Worm (Caenorhabditis elegans): Measurements from ENCODE around the gene abf-5.

abf-5 gene

DNA sequence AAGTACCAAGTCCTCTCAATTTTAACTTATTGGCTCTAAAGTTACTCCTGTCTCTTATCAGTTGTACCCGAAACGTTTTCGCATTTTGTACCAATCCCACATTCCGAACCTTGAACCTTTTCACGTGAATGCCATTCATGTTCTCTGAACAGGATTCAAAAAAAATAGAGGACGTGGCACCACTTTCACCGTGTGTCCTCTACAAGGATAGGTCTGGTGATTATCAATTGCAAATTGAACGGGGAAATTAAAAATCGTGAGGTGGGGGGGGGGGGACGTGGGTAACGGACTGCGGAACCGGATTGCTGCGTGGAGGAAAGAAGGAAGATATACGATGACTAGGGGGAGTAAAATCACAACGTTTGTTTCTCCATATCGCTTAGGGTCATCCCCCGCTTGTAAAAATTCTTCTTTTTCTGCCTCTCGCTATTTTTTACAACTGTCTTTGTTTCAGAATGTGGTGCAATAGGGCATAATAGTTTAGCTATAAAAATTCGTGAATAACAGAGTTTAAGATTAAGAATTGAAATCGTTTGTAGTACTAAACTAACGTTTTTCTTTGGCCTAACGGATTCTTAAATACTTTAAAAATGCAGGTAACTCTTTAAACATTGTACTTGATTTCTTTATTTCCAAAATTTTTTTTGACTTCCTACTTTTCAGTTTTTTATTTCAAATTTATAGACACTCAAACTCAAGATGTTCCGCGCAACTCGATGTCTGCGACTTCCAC is 10.8 kb upstream of the abf-5 start, which contains the start of gene alh-13:
Gene alh-13 (plus strand): TSS at position 683 of the 733 bp plus-strand sequence.
- TF ChIP-seq nhr-20 (tag; optimal IDR thresholded peaks at IDR 0.05) (peak; percentile 17), jun-1 (tag; optimal IDR thresholded peaks at IDR 0.05) (no peak), mdl-1 (tag; optimal IDR thresholded peaks at IDR 0.05) (peak in 1 of 2 experiments; percentile 28), nhr-19 (GFP tag; conservative IDR thresholded peaks at IDR 0.05) (peak; percentile 31), blmp-1 (tag; optimal IDR thresholded peaks at IDR 0.05) (peak; percentile 72), Y116A8C.19 (tag; optimal IDR thresholded peaks at IDR 0.05; ENCODE audit: borderline replicate concordance) (no peak), elt-2 (tag; optimal IDR thresholded peaks at IDR 0.05) (peak; percentile 28), swsn-7 (tag; optimal IDR thresholded peaks at IDR 0.05) (no peak), C04F5.9 (tag; optimal IDR thresholded peaks at IDR 0.05) (no peak), ces-1 (GFP tag; optimal IDR thresholded peaks at IDR 0.05) (no peak), elt-3 (tag; optimal IDR thresholded peaks at IDR 0.05) (peak in 1 of 6 experiments; percentile 58), nhr-85 (tag) (peak; percentile 45), skn-1 (tag; optimal IDR thresholded peaks at IDR 0.05) (no peak), efl-1 (optimal IDR thresholded peaks at IDR 0.05) (no peak), efl-1 (GFP tag; optimal IDR thresholded peaks at IDR 0.05 in 1 of 2) (peak in 1 of 2 experiments; percentile 10), pqm-1 (tag; optimal IDR thresholded peaks at IDR 0.05) (no peak), C34B4.2 (tag; optimal IDR thresholded peaks at IDR 0.05) (no peak), egl-13 (tag; optimal IDR thresholded peaks at IDR 0.05) (no peak)

DNA sequence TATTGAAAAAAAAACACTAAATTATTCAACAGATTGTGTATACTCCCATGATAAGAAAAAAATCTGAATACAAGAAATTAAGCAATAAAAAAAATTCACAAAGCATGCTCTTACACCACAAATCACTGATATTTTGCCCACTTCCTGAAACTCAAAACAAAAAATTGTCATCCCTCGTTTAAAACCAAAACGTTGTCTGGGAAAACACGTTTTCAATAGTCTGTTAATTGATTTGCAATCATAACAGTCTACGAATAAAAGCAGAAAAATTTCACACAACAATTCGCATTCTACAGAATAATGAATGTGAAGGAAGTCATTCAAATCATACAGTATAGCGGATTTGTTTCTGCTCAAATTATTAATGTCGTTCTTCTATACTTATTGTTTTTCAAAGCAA is 5.0 kb upstream of the abf-5 start, which contains the start of gene str-124:
Gene str-124 (plus strand): TSS at position 301 of the 400 bp plus-strand sequence.
- TF ChIP-seq fkh-8 (tag; optimal IDR thresholded peaks at IDR 0.05): no peak
- TF ChIP-seq nhr-84 (tag; optimal IDR thresholded peaks at IDR 0.05): no peak
- no peak for TF ChIP-seq hlh-4 (tag; optimal IDR thresholded peaks at IDR 0.05)
- TF ChIP-seq ztf-11 (tag; optimal IDR thresholded peaks at IDR 0.05): no peak
- no peak for TF ChIP-seq tlp-1 (tag; optimal IDR thresholded peaks at IDR 0.05)
- no peak for TF ChIP-seq dpl-1 (GFP tag; optimal IDR thresholded peaks at IDR 0.05)
- TF ChIP-seq nhr-71 (tag; optimal IDR thresholded peaks at IDR 0.05): no peak
- no peak for TF ChIP-seq Y116A8C.19 (tag; optimal IDR thresholded peaks at IDR 0.05; ENCODE audit: borderline replicate concordance)
- TF ChIP-seq fkh-10 (GFP tag; optimal IDR thresholded peaks at IDR 0.05): no peak
- TF ChIP-seq unc-62 (GFP tag; optimal IDR thresholded peaks at IDR 0.05): no peak
- TF ChIP-seq swsn-7 (tag; optimal IDR thresholded peaks at IDR 0.05): no peak
- no peak for TF ChIP-seq sup-37 (GFP tag; optimal IDR thresholded peaks at IDR 0.05)
- no peak for TF ChIP-seq dsc-1 (tag; optimal IDR thresholded peaks at IDR 0.05)
- TF ChIP-seq sox-4 (tag; optimal IDR thresholded peaks at IDR 0.05): no peak
- no peak for TF ChIP-seq zip-4 (GFP tag; optimal IDR thresholded peaks at IDR 0.05)
- no peak for TF ChIP-seq lin-39 (tag; optimal IDR thresholded peaks at IDR 0.05)
- TF ChIP-seq nhr-28 (tag; optimal IDR thresholded peaks at IDR 0.05): no peak

DNA sequence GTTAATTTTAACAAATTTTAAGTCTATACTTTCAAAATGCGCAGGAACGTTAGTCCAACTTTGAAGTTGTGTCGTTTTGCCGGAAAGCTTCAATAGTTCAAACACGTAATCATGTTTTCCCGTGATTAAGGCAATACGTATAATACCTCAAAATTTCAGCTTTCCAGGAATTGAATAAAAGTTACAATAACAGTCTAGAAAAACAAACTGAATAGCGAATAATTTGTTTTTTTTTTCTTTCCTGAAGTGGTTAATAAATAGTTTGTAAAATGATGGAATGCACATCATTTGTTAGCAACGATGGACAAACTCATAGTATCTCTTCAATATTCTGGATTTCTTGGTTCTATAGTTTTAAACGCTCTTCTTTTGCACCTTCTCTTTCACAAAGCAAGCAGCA is 2.6 kb upstream of the abf-5 start, which contains the start of gene str-123:
Gene str-123 (plus strand): TSS at position 301 of the 400 bp plus-strand sequence.
- TF ChIP-seq ceh-82 (tag; optimal IDR thresholded peaks at IDR 0.05) (no peak), nhr-47 (tag; optimal IDR thresholded peaks at IDR 0.05) (no peak), grh-1 (GFP tag; IDR thresholded peaks at IDR 0.05) (no peak), vab-15 (tag; optimal IDR thresholded peaks at IDR 0.05) (no peak), pag-3 (tag; optimal IDR thresholded peaks at IDR 0.05; ENCODE audit: borderline replicate concordance, insufficient read depth) (no peak), nhr-84 (tag; optimal IDR thresholded peaks at IDR 0.05) (no peak), fkh-4 (tag; optimal IDR thresholded peaks at IDR 0.05; ENCODE audit: borderline replicate concordance) (no peak), nhr-85 (tag) (no peak), mep-1 (tag; optimal IDR thresholded peaks at IDR 0.05) (no peak), nhr-11 (tag; optimal IDR thresholded peaks at IDR 0.05) (no peak), pax-3 (tag; optimal IDR thresholded peaks at IDR 0.05) (no peak), lin-14 (GFP tag; optimal IDR thresholded peaks at IDR 0.05) (no peak), tbx-2 (tag; optimal IDR thresholded peaks at IDR 0.05) (no peak)
